Worm (Caenorhabditis elegans): Measurements from ENCODE around the gene rsef-1.
A peak's percentile ranks its signal among the peaks of the same experiment; 100 is the strongest.

The rsef-1 gene

ce11 chrX:3063274-3063673 is 4.1 kb upstream of the rsef-1 start, which contains the start of gene ceh-30:
Gene ceh-30 (plus strand): TSS chrX:3063574.
- TF ChIP-seq nfya-1 (tag; optimal IDR thresholded peaks at IDR 0.05; ENCODE audit: insufficient read depth) (no peak), egl-27 (tag; optimal IDR thresholded peaks at IDR 0.05) (no peak), lin-15B (tag; optimal IDR thresholded peaks at IDR 0.05) (no peak), ceh-9 (tag; optimal IDR thresholded peaks at IDR 0.05) (no peak), ceh-28 (tag; optimal IDR thresholded peaks at IDR 0.05) (no peak), elt-3 (tag; optimal IDR thresholded peaks at IDR 0.05) (no peak), lin-39 (tag; optimal IDR thresholded peaks at IDR 0.05) (no peak), daf-12 (tag; optimal IDR thresholded peaks at IDR 0.05) (no peak), egl-5 (tag; optimal IDR thresholded peaks at IDR 0.05) (no peak), nhr-77 (tag; optimal IDR thresholded peaks at IDR 0.05) (no peak), nhr-43 (tag; optimal IDR thresholded peaks at IDR 0.05; ENCODE audit: poor library complexity, severe bottlenecking) (no peak)

DNA sequence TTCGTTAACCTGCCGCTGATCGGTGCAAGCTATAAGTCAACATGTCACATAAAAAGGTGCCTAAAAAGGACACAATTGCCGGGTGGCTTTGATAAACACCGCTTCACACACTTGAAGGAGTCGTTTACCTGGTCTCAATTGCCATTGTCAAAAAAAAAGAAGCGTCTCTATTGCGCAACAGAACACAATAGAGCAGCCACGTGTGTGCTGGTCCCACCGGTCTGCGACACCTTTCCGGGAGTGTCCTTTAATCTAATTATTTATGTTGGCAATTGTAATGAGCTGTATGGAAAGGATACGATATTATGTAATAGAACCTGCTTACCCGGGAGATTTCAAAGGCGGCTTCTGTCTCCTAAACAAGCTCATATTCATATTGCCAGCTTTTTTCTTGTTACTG is 2.5 kb upstream of the rsef-1 start:
- TF ChIP-seq pqm-1 (tag; optimal IDR thresholded peaks at IDR 0.05), result no peak

DNA sequence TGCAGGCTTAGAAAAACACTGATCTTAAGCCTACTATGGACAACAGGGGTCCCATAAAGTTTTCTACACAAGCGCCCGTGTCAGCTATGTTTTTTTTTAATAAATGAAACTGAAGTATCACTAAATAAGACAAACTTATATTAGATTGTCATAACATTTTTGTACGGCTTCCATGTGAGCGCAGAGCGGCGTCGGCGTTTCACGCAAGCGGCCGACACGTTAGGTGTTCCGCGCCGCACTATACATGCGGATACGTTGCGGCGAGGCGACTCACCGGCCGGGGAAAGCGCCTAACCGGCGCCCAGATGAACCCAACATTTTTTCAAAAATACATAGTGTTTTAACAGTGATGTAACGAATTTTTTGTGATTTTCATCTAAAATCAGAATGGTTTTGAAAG is 1.5 kb downstream of the rsef-1 start:
- no peak for TF ChIP-seq tbx-2 (tag; optimal IDR thresholded peaks at IDR 0.05)
- TF ChIP-seq nhr-28 (tag; optimal IDR thresholded peaks at IDR 0.05), result no peak
- TF ChIP-seq unc-62 (GFP tag; optimal IDR thresholded peaks at IDR 0.05), result no peak
- no peak for TF ChIP-seq aly-2 (tag; optimal IDR thresholded peaks at IDR 0.05)
- no peak for TF ChIP-seq R02D3.7 (tag; optimal IDR thresholded peaks at IDR 0.05)
- TF ChIP-seq ztf-11 (tag; optimal IDR thresholded peaks at IDR 0.05), result no peak
- no peak for TF ChIP-seq egl-27 (tag; optimal IDR thresholded peaks at IDR 0.05)
- TF ChIP-seq ama-1 (optimal IDR thresholded peaks at IDR 0.05), result no peak

DNA sequence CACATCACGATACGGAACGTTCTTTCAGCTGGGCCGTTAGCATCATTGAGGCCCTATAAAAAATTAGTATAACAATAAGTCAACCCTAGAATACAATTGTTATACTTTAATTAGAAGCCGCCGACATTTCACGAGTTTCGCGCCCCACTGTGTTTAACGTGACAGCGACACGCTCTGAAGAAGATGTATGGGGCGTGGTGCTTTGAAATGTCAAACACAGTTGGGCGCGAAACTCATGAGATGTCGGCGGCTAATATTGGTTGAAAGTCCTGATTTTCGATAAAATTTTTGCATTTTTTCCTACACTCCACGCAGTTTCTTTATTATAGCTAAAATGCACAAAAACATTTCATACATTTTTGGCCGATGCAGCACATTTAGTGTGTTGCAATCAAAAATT is 3.1 kb downstream of the rsef-1 start:
- TF ChIP-seq sea-2 (GFP tag; optimal IDR thresholded peaks at IDR 0.05) (no peak), nfya-1 (tag; optimal IDR thresholded peaks at IDR 0.05; ENCODE audit: insufficient read depth) (no peak), fkh-10 (GFP tag; optimal IDR thresholded peaks at IDR 0.05) (no peak), egl-27 (tag; optimal IDR thresholded peaks at IDR 0.05) (no peak), skn-1 (tag; optimal IDR thresholded peaks at IDR 0.05) (no peak), nhr-43 (tag; optimal IDR thresholded peaks at IDR 0.05; ENCODE audit: poor library complexity, severe bottlenecking) (no peak), ceh-16 (tag; optimal IDR thresholded peaks at IDR 0.05) (no peak), lsy-12 (tag; optimal IDR thresholded peaks at IDR 0.05) (no peak), nhr-23 (tag; optimal IDR thresholded peaks at IDR 0.05) (no peak), pqm-1 (tag; optimal IDR thresholded peaks at IDR 0.05) (no peak), zag-1 (tag; optimal IDR thresholded peaks at IDR 0.05) (no peak), nhr-237 (tag; optimal IDR thresholded peaks at IDR 0.05) (no peak), ama-1 (optimal IDR thresholded peaks at IDR 0.05) (no peak), elt-2 (tag; optimal IDR thresholded peaks at IDR 0.05) (no peak), mml-1 (tag; optimal IDR thresholded peaks at IDR 0.05) (no peak), ceh-82 (tag; optimal IDR thresholded peaks at IDR 0.05) (no peak), aly-2 (tag; optimal IDR thresholded peaks at IDR 0.05) (no peak), ceh-28 (tag; optimal IDR thresholded peaks at IDR 0.05) (no peak), nhr-28 (tag; optimal IDR thresholded peaks at IDR 0.05) (no peak), lin-39 (tag; optimal IDR thresholded peaks at IDR 0.05) (no peak)

- TF ChIP-seq fkh-10 (GFP tag; optimal IDR thresholded peaks at IDR 0.05) (no peak), elt-1 (tag; optimal IDR thresholded peaks at IDR 0.05) (no peak), elt-2 (tag; optimal IDR thresholded peaks at IDR 0.05) (peak; percentile 89), pha-4 (tag; optimal IDR thresholded peaks at IDR 0.05) (peak; percentile 2), eor-1 (tag; optimal IDR thresholded peaks at IDR 0.05) (no peak), nhr-28 (tag; optimal IDR thresholded peaks at IDR 0.05) (no peak)
These were observed 4.4 kb downstream of the rsef-1 start, which contains the start of gene twk-26 for ce11 chrX:3054802-3055201. Gene twk-26 (minus strand): TSS chrX:3054824.

ce11 chrX:3054394-3054793 is 4.8 kb downstream of the rsef-1 start:
- TF ChIP-seq egl-5 (tag; optimal IDR thresholded peaks at IDR 0.05) (no peak), pqm-1 (tag; optimal IDR thresholded peaks at IDR 0.05) (peak; percentile 40), nhr-237 (tag; optimal IDR thresholded peaks at IDR 0.05) (no peak), jun-1 (tag; optimal IDR thresholded peaks at IDR 0.05) (no peak), fkh-2 (tag; optimal IDR thresholded peaks at IDR 0.05) (no peak)
